Fruit fly (Drosophila melanogaster): ENCODE data around the gene Chro.

Gene Chro

dm6 chr3L:22848940-22849339, 29.8 kb downstream of the Chro start:
- TF ChIP-seq CG8478 (optimal IDR thresholded peaks at IDR 0.05) = no peak
- TF ChIP-seq CTCF (optimal IDR thresholded peaks at IDR 0.05) = no peak

DNA sequence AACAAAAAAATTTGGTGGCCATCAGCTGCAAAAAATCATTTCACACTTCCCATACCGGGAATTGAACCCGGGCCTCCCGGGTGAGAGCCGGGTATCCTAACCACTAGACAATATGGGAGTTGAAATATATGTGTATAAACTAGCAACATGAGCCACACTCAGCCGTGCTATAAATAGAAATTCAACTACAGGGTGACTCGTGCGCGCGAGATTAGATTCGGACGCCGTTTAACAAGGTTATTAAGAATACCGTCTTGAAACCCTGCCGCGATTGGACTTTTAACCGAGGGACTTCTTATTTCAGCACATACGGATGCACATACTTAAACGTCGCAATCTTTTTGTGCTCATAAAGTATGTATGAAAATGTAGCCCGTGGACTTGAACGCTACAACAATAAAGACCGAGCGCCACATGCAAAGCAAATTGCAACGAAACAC, 31.1 kb downstream of the Chro start:
- TF ChIP-seq CG8478 (optimal IDR thresholded peaks at IDR 0.05) = no peak
- no peak for TF ChIP-seq CTCF (optimal IDR thresholded peaks at IDR 0.05)

dm6 chr3L:22843094-22843493, 35.7 kb downstream of the Chro start:
- TF ChIP-seq CTCF (optimal IDR thresholded peaks at IDR 0.05) = no peak
- no peak for TF ChIP-seq CG8478 (optimal IDR thresholded peaks at IDR 0.05)

dm6 chr3L:22839726-22840228, 39.0 kb downstream of the Chro start:
- TF ChIP-seq CTCF (optimal IDR thresholded peaks at IDR 0.05) (no peak), CG8478 (optimal IDR thresholded peaks at IDR 0.05) (no peak)

- TF ChIP-seq CTCF (optimal IDR thresholded peaks at IDR 0.05) = no peak
- TF ChIP-seq CG8478 (optimal IDR thresholded peaks at IDR 0.05) = no peak
Observed at dm6 chr3L:22839243-22839642, 39.5 kb downstream of the Chro start.

dm6 chr3L:22837651-22838614, 40.9 kb downstream of the Chro start:
- TF ChIP-seq CTCF (optimal IDR thresholded peaks at IDR 0.05) (no peak), CG8478 (optimal IDR thresholded peaks at IDR 0.05) (no peak)

DNA sequence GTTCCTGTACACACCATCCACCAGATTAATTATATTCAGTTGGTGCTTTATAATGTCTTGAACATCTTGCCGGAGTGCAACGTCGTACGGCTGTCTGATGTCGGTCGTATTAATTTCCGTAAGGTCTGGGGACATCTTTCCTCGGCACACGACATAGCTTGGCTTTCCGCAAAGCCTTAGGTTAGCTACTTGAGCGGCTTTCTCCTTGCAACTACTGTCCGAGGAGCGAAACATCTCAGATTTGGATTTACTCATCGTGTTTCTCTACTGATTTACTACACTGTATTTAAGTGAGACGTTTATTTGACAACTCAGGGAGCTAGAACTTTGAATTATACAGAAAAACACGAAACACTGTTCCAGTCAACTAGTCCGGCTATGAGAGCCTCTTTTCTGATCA, 42.0 kb downstream of the Chro start, which contains the start of the genes CG11226 and CG45428:
TSS of gene CG11226 (plus strand) at position 301 of the 400 bp plus-strand sequence.
TSS of gene CG45428 (minus strand) at position 303 of the 400 bp plus-strand sequence.
- TF ChIP-seq CG8478 (optimal IDR thresholded peaks at IDR 0.05) (no peak), CTCF (optimal IDR thresholded peaks at IDR 0.05) (no peak)

- TF ChIP-seq CG8478 (optimal IDR thresholded peaks at IDR 0.05) = no peak
- no peak for TF ChIP-seq CTCF (optimal IDR thresholded peaks at IDR 0.05)
Observed at dm6 chr3L:22835144-22835964, 43.4 kb downstream of the Chro start, which contains the start of gene jim. jim (minus strand) TSS chr3L:22835194.

dm6 chr3L:22830132-22830697, 48.6 kb downstream of the Chro start:
- no peak for TF ChIP-seq CG8478 (optimal IDR thresholded peaks at IDR 0.05)
- no peak for TF ChIP-seq CTCF (optimal IDR thresholded peaks at IDR 0.05)

DNA sequence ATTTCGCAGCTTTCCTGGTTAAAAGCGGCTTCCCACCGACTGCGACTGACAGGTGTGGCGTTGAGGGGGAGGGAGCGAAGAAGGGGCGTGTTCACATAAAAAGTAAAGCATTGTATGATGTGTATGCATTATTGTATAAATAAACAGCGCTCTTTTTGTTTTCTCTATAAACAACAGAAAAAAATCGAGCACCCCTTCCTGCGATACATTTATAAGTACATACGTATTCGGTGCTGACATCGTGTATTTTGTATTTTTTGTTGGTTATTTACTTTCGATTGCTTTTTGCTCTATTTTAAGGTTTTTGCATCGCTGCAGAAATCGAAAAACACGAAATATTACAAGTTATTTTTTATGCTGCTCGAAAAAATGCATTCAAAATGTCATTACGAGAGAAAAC, 52.5 kb downstream of the Chro start:
- TF ChIP-seq CTCF (optimal IDR thresholded peaks at IDR 0.05) (no peak), CG8478 (optimal IDR thresholded peaks at IDR 0.05) (no peak)

dm6 chr3L:22824668-22825192, 54.1 kb downstream of the Chro start:
- TF ChIP-seq CTCF (optimal IDR thresholded peaks at IDR 0.05) = no peak
- TF ChIP-seq CG8478 (optimal IDR thresholded peaks at IDR 0.05) = no peak

Data from S2 (cell line).